Fruit fly (Drosophila melanogaster) whole organism, adult: ENCODE results near the gene CG7248.

Experiments used
- CG11617 ChIP-seq: fragments of 200-800 bp; sonication (Bioruptor generic); optimal IDR thresholded peaks from 2 replicates; lab custom pipeline; 2017; ENCODE audit warnings: mild to moderate bottlenecking, missing biosample characterization, missing genetic modification reagents, missing genetic modification characterization
- CG12768 ChIP-seq: fragments of 200-800 bp; sonication (Bioruptor generic); optimal IDR thresholded peaks from 2 replicates; lab custom pipeline; 2017; ENCODE audit warnings: missing biosample characterization, missing genetic modification characterization, mild to moderate bottlenecking, moderate library complexity, missing genetic modification reagents
- CG14711 ChIP-seq: fragments of 200-800 bp; sonication (Bioruptor generic); optimal IDR thresholded peaks from 2 replicates; lab custom pipeline; 2018; ENCODE audit warnings: missing biosample characterization, mild to moderate bottlenecking, missing genetic modification characterization, moderate library complexity
- CG1620 ChIP-seq: fragments of 200-800 bp; sonication (Bioruptor generic); optimal IDR thresholded peaks from 2 replicates; lab custom pipeline; 2016; ENCODE audit warnings: missing biosample characterization, missing genetic modification characterization
- CG5204 ChIP-seq: fragments of 200-800 bp; sonication (Bioruptor generic); optimal IDR thresholded peaks from 2 replicates; lab custom pipeline; 2016; ENCODE audit warnings: missing biosample characterization, missing genetic modification characterization
- CG7045 ChIP-seq: fragments of 200-800 bp; sonication (Bioruptor generic); optimal IDR thresholded peaks from 2 replicates; lab custom pipeline; 2017; ENCODE audit warnings: missing biosample characterization, mild to moderate bottlenecking, missing genetic modification characterization
- CG7101 ChIP-seq: fragments of 200-800 bp; sonication (Bioruptor generic); optimal IDR thresholded peaks from 2 replicates; lab custom pipeline; 2018; ENCODE audit warnings: missing biosample characterization, mild to moderate bottlenecking, missing genetic modification characterization, moderate library complexity
- Clk ChIP-seq: fragments of 200-800 bp; sonication (Bioruptor generic); optimal IDR thresholded peaks from 2 replicates; lab custom pipeline; 2017; ENCODE audit warnings: missing biosample characterization, missing genetic modification characterization
- Crg-1 ChIP-seq: fragments of 200-800 bp; sonication (Bioruptor generic); optimal IDR thresholded peaks from 2 replicates; lab custom pipeline; 2016; ENCODE audit warnings: missing biosample characterization, missing genetic modification characterization
- Hr96 ChIP-seq: fragments of 200-800 bp; sonication (Bioruptor generic); optimal IDR thresholded peaks from 2 replicates; lab custom pipeline; 2016; ENCODE audit warnings: missing biosample characterization, missing genetic modification characterization
- Mnt ChIP-seq: fragments of 200-800 bp; sonication (Bioruptor generic); optimal IDR thresholded peaks from 2 replicates; lab custom pipeline; 2016; ENCODE audit warnings: missing biosample characterization, mild to moderate bottlenecking, missing genetic modification characterization
- bab1 ChIP-seq: fragments of 200-800 bp; sonication (Bioruptor generic); optimal IDR thresholded peaks from 3 replicates; lab custom pipeline; 2019; ENCODE audit warnings: missing biosample characterization, mild to moderate bottlenecking, missing genetic modification characterization, moderate library complexity
- cic ChIP-seq: fragments of 200-800 bp; sonication (Bioruptor generic); optimal IDR thresholded peaks from 2 replicates; lab custom pipeline; 2017; ENCODE audit warnings: missing biosample characterization, mild to moderate bottlenecking, missing genetic modification characterization, moderate library complexity
- cnc ChIP-seq, 2 experiments: fragments of >200 bp; optimal IDR thresholded peaks; 2 replicates each; lab custom pipeline; 2017
- kay ChIP-seq: fragments of 200-800 bp; sonication (Bioruptor generic); peaks from one replicate; lab custom pipeline; 2016; ENCODE audit warnings: missing biosample characterization, missing genetic modification characterization, borderline replicate concordance
- ovo ChIP-seq: fragments of 200-800 bp; sonication (Bioruptor generic); optimal IDR thresholded peaks from 2 replicates; lab custom pipeline; 2016; ENCODE audit warnings: missing biosample characterization, missing genetic modification characterization
- pad ChIP-seq: fragments of 200-800 bp; sonication (Bioruptor generic); optimal IDR thresholded peaks from 3 replicates; lab custom pipeline; 2017; ENCODE audit warnings: missing biosample characterization, missing genetic modification characterization, mild to moderate bottlenecking, moderate library complexity, missing genetic modification reagents
- tj ChIP-seq: fragments of 200-800 bp; sonication (Bioruptor generic); optimal IDR thresholded peaks from 3 replicates; lab custom pipeline; 2017; ENCODE audit warnings: missing biosample characterization, mild to moderate bottlenecking, missing genetic modification characterization, moderate library complexity
- toe ChIP-seq: fragments of 200-800 bp; sonication (Bioruptor generic); optimal IDR thresholded peaks from 2 replicates; lab custom pipeline; 2016; ENCODE audit warnings: missing biosample characterization, missing genetic modification characterization

The CG7248 gene

dm6 chr3L:11953783-11954182 lies at the start of gene CG7248:
TSS of gene CG7248 (plus strand) at chr3L:11954083.
- TF ChIP-seq kay, result peak; percentile 7
- TF ChIP-seq Crg-1, result no peak

DNA sequence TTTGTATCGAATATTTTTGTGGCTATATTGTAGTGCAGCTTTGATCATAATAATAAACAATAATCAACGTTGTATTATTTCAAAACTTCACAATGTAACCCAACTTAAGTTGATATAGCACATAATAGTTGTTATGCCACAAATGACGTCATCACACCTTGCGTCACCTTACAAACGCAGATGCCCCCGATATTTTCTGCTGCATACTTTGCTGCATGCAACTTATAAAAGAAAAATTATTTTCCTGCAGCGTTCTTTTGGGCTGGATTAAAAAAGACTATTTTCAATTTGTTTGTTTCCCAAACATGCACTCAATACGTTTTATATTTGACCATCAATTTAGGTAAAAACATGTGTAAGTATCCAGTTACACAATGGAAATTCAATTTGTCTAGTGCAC lies 35.7 kb upstream of the CG7248 start:
- TF ChIP-seq CG5204, result no peak
- TF ChIP-seq Clk, result no peak
- TF ChIP-seq CG14711 (tag; lab: Kevin White, UChicago), result no peak
- no peak for TF ChIP-seq toe (GFP tag; lab: Kevin White, UChicago)
- no peak for TF ChIP-seq CG7101 (tag; lab: Kevin White, UChicago)
- no peak for TF ChIP-seq CG11617 (GFP tag; lab: Kevin White, UChicago)
- TF ChIP-seq cic (GFP tag; lab: Kevin White, UChicago), result no peak
- no peak for TF ChIP-seq CG1620 (GFP tag; lab: Kevin White, UChicago)
- TF ChIP-seq bab1, result no peak
- TF ChIP-seq pad (GFP tag; lab: Kevin White, UChicago), result no peak
- no peak for TF ChIP-seq ovo (GFP tag; lab: Kevin White, UChicago)
- no peak for TF ChIP-seq CG12768 (GFP tag; lab: Kevin White, UChicago)
- TF ChIP-seq Hr96, result no peak

DNA sequence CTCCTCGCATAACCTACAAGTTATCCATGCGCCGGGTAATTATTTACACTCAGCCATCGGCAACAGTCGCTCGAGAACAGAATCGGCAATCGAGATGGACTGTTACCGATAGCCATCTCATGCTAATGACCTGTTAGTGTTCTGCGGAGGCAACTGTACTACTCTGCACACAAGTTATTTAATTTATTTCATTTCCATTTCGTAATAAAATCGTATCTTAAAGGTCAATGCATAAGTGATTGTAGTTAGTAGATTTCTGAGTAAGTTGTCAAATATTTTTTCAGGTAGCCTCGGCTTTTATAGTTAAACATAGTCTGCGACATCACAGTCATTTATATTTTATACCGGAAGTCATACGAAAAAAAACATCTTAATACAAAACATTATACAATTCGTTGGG lies 32.7 kb upstream of the CG7248 start, which contains the start of gene CG11588:
TSS of gene CG11588 (plus strand) at position 301 of the 400 bp plus-strand sequence.
- TF ChIP-seq cic (GFP tag; lab: Kevin White, UChicago) (no peak), kay (no peak), Mnt (GFP tag; lab: Kevin White, UChicago) (no peak), tj (GFP tag; lab: Kevin White, UChicago) (no peak), CG11617 (GFP tag; lab: Kevin White, UChicago) (no peak), Crg-1 (no peak), ovo (GFP tag; lab: Kevin White, UChicago) (no peak), Clk (no peak), CG5204 (no peak), bab1 (no peak), CG1620 (GFP tag; lab: Kevin White, UChicago) (no peak)

dm6 chr3L:11924657-11925056 lies 29.2 kb upstream of the CG7248 start, which contains the start of gene SdhAL:
TSS of gene SdhAL (minus strand) at chr3L:11924757.
- TF ChIP-seq CG11617 (GFP tag; lab: Kevin White, UChicago), result no peak
- TF ChIP-seq Clk, result no peak
- no peak for TF ChIP-seq CG7045 (GFP tag; lab: Kevin White, UChicago)
- TF ChIP-seq toe (GFP tag; lab: Kevin White, UChicago), result no peak
- no peak for TF ChIP-seq CG5204
- TF ChIP-seq tj (GFP tag; lab: Kevin White, UChicago), result no peak
- TF ChIP-seq kay, result peak; percentile 2

- TF ChIP-seq CG7101 (tag; lab: Kevin White, UChicago), result no peak
- TF ChIP-seq ovo (GFP tag; lab: Kevin White, UChicago), result no peak
- no peak for TF ChIP-seq bab1
- TF ChIP-seq cnc (optimal IDR thresholded peaks at IDR 0.05; lab: Kevin White, UChicago), result no peak
- TF ChIP-seq kay, result no peak
- no peak for TF ChIP-seq Clk
- no peak for TF ChIP-seq CG5204
- TF ChIP-seq tj (GFP tag; lab: Kevin White, UChicago), result no peak
Measured at dm6 chr3L:11925382-11925781, 28.5 kb upstream of the CG7248 start.

DNA sequence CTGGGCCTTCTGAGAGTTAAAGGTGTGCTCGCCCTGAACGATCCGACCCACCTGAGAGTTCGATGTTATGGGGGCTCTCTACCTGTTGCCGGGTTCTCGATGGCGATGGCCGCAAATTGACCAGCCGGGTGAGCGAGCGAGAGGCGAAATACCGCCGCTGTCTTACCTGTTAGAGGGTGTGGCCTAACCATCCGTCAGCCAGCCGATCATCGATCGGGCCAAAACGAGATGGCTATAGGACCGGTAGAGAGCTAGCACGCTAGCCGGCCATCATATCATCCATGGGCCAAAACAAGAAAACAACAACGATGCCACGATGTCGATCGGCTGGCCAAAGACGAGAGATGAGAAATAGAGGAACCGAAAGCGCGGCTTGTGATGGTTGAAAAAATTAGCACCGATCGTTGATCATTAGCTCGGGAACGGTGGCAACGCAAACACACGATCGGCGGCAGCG lies 26.6 kb upstream of the CG7248 start, which contains the start of gene byn:
TSS of gene byn (plus strand) at position 407 of the 457 bp plus-strand sequence.
- TF ChIP-seq bab1 (no peak), tj (GFP tag; lab: Kevin White, UChicago) (no peak), CG5204 (no peak), CG11617 (GFP tag; lab: Kevin White, UChicago) (no peak), CG12768 (GFP tag; lab: Kevin White, UChicago) (no peak), CG7101 (tag; lab: Kevin White, UChicago) (no peak), CG7045 (GFP tag; lab: Kevin White, UChicago) (no peak)

dm6 chr3L:11931619-11932018 lies 22.3 kb upstream of the CG7248 start:
- no peak for TF ChIP-seq Crg-1
- TF ChIP-seq ovo (GFP tag; lab: Kevin White, UChicago), result no peak
- TF ChIP-seq CG12768 (GFP tag; lab: Kevin White, UChicago), result no peak
- TF ChIP-seq Clk, result no peak
- no peak for TF ChIP-seq CG7045 (GFP tag; lab: Kevin White, UChicago)
- TF ChIP-seq CG14711 (tag; lab: Kevin White, UChicago), result no peak
- no peak for TF ChIP-seq CG7101 (tag; lab: Kevin White, UChicago)
- TF ChIP-seq tj (GFP tag; lab: Kevin White, UChicago), result no peak
- no peak for TF ChIP-seq pad (GFP tag; lab: Kevin White, UChicago)
- no peak for TF ChIP-seq bab1
- no peak for TF ChIP-seq Hr96
- TF ChIP-seq CG1620 (GFP tag; lab: Kevin White, UChicago), result no peak

dm6 chr3L:11937270-11937669 lies 16.6 kb upstream of the CG7248 start:
- TF ChIP-seq Clk, result no peak
- no peak for TF ChIP-seq CG11617 (GFP tag; lab: Kevin White, UChicago)
- TF ChIP-seq CG1620 (GFP tag; lab: Kevin White, UChicago), result no peak
- no peak for TF ChIP-seq toe (GFP tag; lab: Kevin White, UChicago)
- no peak for TF ChIP-seq CG14711 (tag; lab: Kevin White, UChicago)
- no peak for TF ChIP-seq kay
